Worm (Caenorhabditis elegans) whole organism, late embryonic: ENCODE data around the gene F15B9.8.

Experiments
- F13H6.1 ChIP-seq: sonication (generic microtip); optimal IDR thresholded peaks from 2 replicates; lab custom pipeline; 2016; ENCODE audit warnings: missing genetic modification characterization, missing compliant biosample characterization
- K02D7.2 ChIP-seq: sonication (generic microtip); optimal IDR thresholded peaks from 2 replicates; lab custom pipeline; 2017; ENCODE audit warnings: mild to moderate bottlenecking, missing genetic modification characterization, missing compliant biosample characterization
- T23F11.4 ChIP-seq: fragments of 200-800 bp; sonication (Bioruptor generic); optimal IDR thresholded peaks from 2 replicates; lab custom pipeline; 2018; ENCODE audit warnings: mild to moderate bottlenecking, missing genetic modification characterization, missing compliant biosample characterization
- Y22D7AL.16 ChIP-seq: sonication (generic microtip); optimal IDR thresholded peaks from 2 replicates; lab custom pipeline; 2016; ENCODE audit warnings: missing genetic modification characterization, missing compliant biosample characterization
- ama-1 ChIP-seq: fragments of 150-350 bp; optimal IDR thresholded peaks from 2 replicates; lab custom pipeline; 2014
- ceh-14 ChIP-seq: sonication (generic microtip); optimal IDR thresholded peaks from 2 replicates; lab custom pipeline; 2016; ENCODE audit warnings: missing genotype, missing genetic modification characterization, missing compliant biosample characterization
- ceh-18 ChIP-seq: sonication (generic microtip); optimal IDR thresholded peaks from 2 replicates; lab custom pipeline; 2016; ENCODE audit warnings: missing genetic modification characterization, missing compliant biosample characterization
- ceh-19 ChIP-seq: fragments of 200-800 bp; sonication (Bioruptor generic); optimal IDR thresholded peaks from 2 replicates; lab custom pipeline; 2018; ENCODE audit warnings: mild to moderate bottlenecking, missing genetic modification characterization, missing compliant biosample characterization
- ceh-2 ChIP-seq: sonication (generic microtip); optimal IDR thresholded peaks from 2 replicates; lab custom pipeline; 2016; ENCODE audit warnings: missing genotype, missing genetic modification characterization, missing compliant biosample characterization
- ceh-24 ChIP-seq: sonication (generic microtip); optimal IDR thresholded peaks from 2 replicates; lab custom pipeline; 2016; ENCODE audit warnings: mild to moderate bottlenecking, missing genetic modification characterization, missing compliant biosample characterization
- ceh-30 ChIP-seq: fragments of 150-350 bp; optimal IDR thresholded peaks from 2 replicates; lab custom pipeline; 2014; ENCODE audit warnings: missing biosample characterization, missing genetic modification characterization
- ceh-31 ChIP-seq: sonication (generic microtip); optimal IDR thresholded peaks from 2 replicates; lab custom pipeline; 2016; ENCODE audit warnings: missing genetic modification characterization, missing compliant biosample characterization
- ceh-48 ChIP-seq: sonication (generic microtip); optimal IDR thresholded peaks from 2 replicates; lab custom pipeline; 2016; ENCODE audit warnings: missing genetic modification characterization, inconsistent platforms, missing compliant biosample characterization
- ceh-6 ChIP-seq: fragments of 200-800 bp; sonication (Bioruptor generic); optimal IDR thresholded peaks from 2 replicates; lab custom pipeline; 2018; ENCODE audit warnings: mild to moderate bottlenecking, missing genetic modification characterization, missing compliant biosample characterization
- che-1 ChIP-seq: sonication (generic microtip); optimal IDR thresholded peaks from 2 replicates; lab custom pipeline; 2016; ENCODE audit warnings: mild to moderate bottlenecking, missing genetic modification characterization, missing compliant biosample characterization
- elt-2 ChIP-seq: sonication (generic microtip); optimal IDR thresholded peaks from 2 replicates; lab custom pipeline; 2016; ENCODE audit warnings: missing genetic modification reagents, missing genetic modification characterization, missing compliant biosample characterization
- elt-4 ChIP-seq: sonication (generic microtip); optimal IDR thresholded peaks from 2 replicates; lab custom pipeline; 2016; ENCODE audit warnings: missing genetic modification characterization, missing compliant biosample characterization
- ets-4 ChIP-seq: sonication (generic microtip); optimal IDR thresholded peaks from 2 replicates; lab custom pipeline; 2016; ENCODE audit warnings: missing genetic modification characterization, missing compliant biosample characterization
- eyg-1 ChIP-seq: sonication (generic microtip); optimal IDR thresholded peaks from 2 replicates; lab custom pipeline; 2016; ENCODE audit warnings: missing genotype, missing genetic modification characterization, missing compliant biosample characterization
- fax-1 ChIP-seq: sonication (generic microtip); optimal IDR thresholded peaks from 2 replicates; lab custom pipeline; 2016; ENCODE audit warnings: missing genotype, missing genetic modification characterization, missing compliant biosample characterization
- fkh-10 ChIP-seq: fragments of 150-350 bp; optimal IDR thresholded peaks from 2 replicates; lab custom pipeline; 2014; ENCODE audit warnings: missing biosample characterization, missing genetic modification reagents, missing genetic modification characterization
- gmeb-2 ChIP-seq: sonication (generic microtip); optimal IDR thresholded peaks from 2 replicates; lab custom pipeline; 2016; ENCODE audit warnings: missing genetic modification characterization, inconsistent platforms, missing compliant biosample characterization
- hlh-13 ChIP-seq: fragments of 200-800 bp; sonication (Bioruptor generic); optimal IDR thresholded peaks from 2 replicates; lab custom pipeline; 2018; ENCODE audit warnings: mild to moderate bottlenecking, missing genetic modification characterization, missing compliant biosample characterization
- hlh-15 ChIP-seq: sonication (generic microtip); optimal IDR thresholded peaks from 2 replicates; lab custom pipeline; 2016; ENCODE audit warnings: missing genetic modification characterization, missing compliant biosample characterization
- lim-6 ChIP-seq: sonication (generic microtip); optimal IDR thresholded peaks from 2 replicates; lab custom pipeline; 2016; ENCODE audit warnings: missing genetic modification characterization, missing compliant biosample characterization
- nfya-1 ChIP-seq: sonication (generic microtip); optimal IDR thresholded peaks from 2 replicates; lab custom pipeline; 2017; ENCODE audit warnings: missing genetic modification characterization, mild to moderate bottlenecking, missing compliant biosample characterization, antibody characterized with exemption, moderate library complexity
- nhr-232 ChIP-seq: sonication (generic microtip); optimal IDR thresholded peaks from 2 replicates; lab custom pipeline; 2016; ENCODE audit warnings: missing genetic modification characterization, missing compliant biosample characterization
- npax-4 ChIP-seq: sonication (generic microtip); optimal IDR thresholded peaks from 2 replicates; lab custom pipeline; 2016; ENCODE audit warnings: missing genetic modification characterization, missing compliant biosample characterization
- odd-2 ChIP-seq: sonication (generic microtip); optimal IDR thresholded peaks from 2 replicates; lab custom pipeline; 2017; ENCODE audit warnings: antibody characterized with exemption, mild to moderate bottlenecking, missing genetic modification characterization, missing compliant biosample characterization
- pat-9 ChIP-seq: fragments of 200-800 bp; sonication (Bioruptor generic); optimal IDR thresholded peaks from 2 replicates; lab custom pipeline; 2018; ENCODE audit warnings: mild to moderate bottlenecking, missing genetic modification characterization, moderate library complexity, missing compliant biosample characterization
- pax-1 ChIP-seq: fragments of 150-350 bp; optimal IDR thresholded peaks from 2 replicates; lab custom pipeline; 2014; ENCODE audit warnings: missing biosample characterization, missing genetic modification characterization
- pha-2 ChIP-seq: sonication (generic microtip); optimal IDR thresholded peaks from 2 replicates; lab custom pipeline; 2017; ENCODE audit warnings: mild to moderate bottlenecking, missing genetic modification characterization, missing compliant biosample characterization
- pqm-1 ChIP-seq: sonication (generic microtip); optimal IDR thresholded peaks from 2 replicates; lab custom pipeline; 2016; ENCODE audit warnings: missing genetic modification characterization, missing compliant biosample characterization
- pros-1 ChIP-seq: fragments of 150-350 bp; optimal IDR thresholded peaks from 2 replicates; lab custom pipeline; 2014; ENCODE audit warnings: missing biosample characterization, missing genetic modification reagents, missing genetic modification characterization
- ref-2 ChIP-seq: sonication (generic microtip); optimal IDR thresholded peaks from 2 replicates; lab custom pipeline; 2016; ENCODE audit warnings: missing genetic modification characterization, missing compliant biosample characterization
- sdc-2 ChIP-seq: sonication (generic microtip); optimal IDR thresholded peaks from 2 replicates; lab custom pipeline; 2016; ENCODE audit warnings: missing genotype, missing genetic modification characterization, missing compliant biosample characterization
- sox-2 ChIP-seq: fragments of 200-800 bp; sonication (Bioruptor generic); IDR thresholded peaks from 2 replicates; pipeline ENCODE4 v1.3.6; 2022; ENCODE audit warnings: missing genetic modification reagents, missing genetic modification characterization, missing compliant biosample characterization
- sox-4 ChIP-seq: sonication (generic microtip); optimal IDR thresholded peaks from 2 replicates; lab custom pipeline; 2017; ENCODE audit warnings: mild to moderate bottlenecking, missing genetic modification characterization, inconsistent platforms, missing compliant biosample characterization
- syd-9 ChIP-seq: sonication (generic microtip); optimal IDR thresholded peaks from 2 replicates; lab custom pipeline; 2016; ENCODE audit warnings: mild to moderate bottlenecking, missing genetic modification characterization, moderate library complexity, missing compliant biosample characterization
- tbx-2 ChIP-seq: sonication (generic microtip); optimal IDR thresholded peaks from 2 replicates; lab custom pipeline; 2016; ENCODE audit warnings: missing genetic modification characterization, missing compliant biosample characterization
- tbx-7 ChIP-seq: sonication (generic microtip); optimal IDR thresholded peaks from 2 replicates; lab custom pipeline; 2016; ENCODE audit warnings: missing genotype, missing genetic modification characterization, missing compliant biosample characterization
- unc-42 ChIP-seq: sonication (generic microtip); optimal IDR thresholded peaks from 2 replicates; lab custom pipeline; 2016; ENCODE audit warnings: missing genotype, missing genetic modification characterization, missing compliant biosample characterization
- unc-55 ChIP-seq: sonication (generic microtip); optimal IDR thresholded peaks from 2 replicates; lab custom pipeline; 2017; ENCODE audit warnings: missing biosample characterization, missing genetic modification reagents, missing genetic modification characterization
- zip-5 ChIP-seq: sonication (generic microtip); optimal IDR thresholded peaks from 2 replicates; lab custom pipeline; 2016; ENCODE audit warnings: missing genetic modification characterization, missing compliant biosample characterization

F15B9.8 gene

DNA sequence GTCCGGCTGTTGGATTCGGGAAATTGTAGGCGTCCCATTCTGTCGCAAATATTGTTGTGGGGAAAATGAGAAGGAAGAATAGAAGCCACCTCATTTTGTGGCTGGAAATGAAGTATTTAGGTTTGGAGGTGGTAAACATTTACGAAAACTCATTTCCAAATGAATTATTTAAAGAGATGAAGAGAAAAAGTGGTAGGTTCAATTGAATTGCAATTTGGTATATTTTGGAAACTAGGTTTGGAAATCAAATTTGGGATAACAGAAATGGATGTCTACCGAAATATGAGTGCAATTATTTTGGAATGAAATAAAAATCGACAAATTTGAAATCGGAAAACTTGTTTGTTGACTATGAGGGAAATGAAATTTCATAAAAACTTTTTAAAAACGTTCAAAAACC lies 20.5 kb downstream of the F15B9.8 start, which contains the start of gene F15B9.10:
TSS of gene F15B9.10 (minus strand) at position 101 of the 400 bp plus-strand sequence.
- TF ChIP-seq odd-2 (no peak), nhr-232 (tag; lab: Kevin White, UChicago) (no peak), ceh-30 (no peak), fkh-10 (GFP tag; lab: Kevin White, UChicago) (no peak), sox-2 (GFP tag; lab: Robert Waterston, UW) (no peak)

DNA sequence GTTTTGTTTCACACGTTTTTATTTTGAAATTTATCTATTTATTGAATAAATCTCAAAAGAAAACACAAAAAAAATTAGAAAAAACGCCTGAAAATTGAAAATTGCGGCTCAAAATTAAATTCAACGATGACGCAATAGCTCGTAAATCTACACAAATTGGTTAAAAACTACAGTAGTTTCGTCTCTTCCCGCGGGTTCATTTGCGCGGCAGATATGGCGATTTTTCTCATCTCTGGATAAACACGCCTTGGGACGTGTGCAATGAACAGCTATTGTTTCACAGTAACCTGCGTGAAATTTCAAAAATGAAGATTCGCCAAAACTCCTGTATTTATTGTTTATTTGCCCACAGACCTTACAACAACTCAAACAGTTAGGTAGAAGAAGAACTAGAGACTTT lies 20.9 kb downstream of the F15B9.8 start:
- TF ChIP-seq unc-42 (tag; lab: Kevin White, UChicago) (no peak), ceh-30 (no peak), ceh-18 (tag; lab: Kevin White, UChicago) (no peak), gmeb-2 (tag; lab: Kevin White, UChicago) (no peak), syd-9 (no peak), pat-9 (tag; lab: Kevin White, UChicago) (no peak), ceh-48 (tag; lab: Kevin White, UChicago) (no peak), ama-1 (lab: Kevin White, UChicago) (no peak), tbx-7 (tag; lab: Kevin White, UChicago) (no peak), sox-4 (tag; lab: Kevin White, UChicago) (no peak), ref-2 (tag; lab: Kevin White, UChicago) (no peak), ceh-14 (tag; lab: Kevin White, UChicago) (no peak), T23F11.4 (GFP tag; lab: Kevin White, UChicago) (no peak), nfya-1 (no peak), hlh-15 (no peak)

DNA sequence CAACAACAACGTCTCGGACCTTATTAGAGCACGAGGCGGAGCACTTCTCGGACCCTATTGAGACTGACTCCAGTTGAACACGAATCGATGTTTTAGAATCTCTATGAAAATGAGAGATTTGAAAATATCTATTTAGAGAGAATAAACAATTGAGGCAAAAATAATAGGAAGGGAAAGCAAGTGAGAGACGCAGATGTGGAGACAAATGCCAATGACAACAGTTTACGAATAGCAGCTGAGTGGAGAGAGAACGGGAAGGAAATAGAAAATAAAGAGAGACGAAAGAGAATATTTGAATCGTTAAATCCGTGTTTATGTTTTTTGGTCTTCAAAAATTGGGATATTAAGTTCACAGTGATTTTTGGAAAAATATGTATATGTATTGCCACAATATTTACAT lies 21.5 kb downstream of the F15B9.8 start:
- TF ChIP-seq ets-4 (tag; lab: Kevin White, UChicago) (no peak), pros-1 (no peak), ceh-24 (tag; lab: Kevin White, UChicago) (no peak), nhr-232 (tag; lab: Kevin White, UChicago) (no peak), F13H6.1 (tag; lab: Kevin White, UChicago) (no peak), unc-55 (peak; percentile 47), ceh-2 (tag; lab: Kevin White, UChicago) (no peak), sox-2 (GFP tag; lab: Robert Waterston, UW) (no peak), elt-2 (tag; lab: Kevin White, UChicago) (no peak), tbx-2 (no peak), Y22D7AL.16 (tag; lab: Kevin White, UChicago) (no peak), pha-2 (tag; lab: Kevin White, UChicago) (no peak), ceh-6 (no peak), pqm-1 (tag; lab: Kevin White, UChicago) (no peak), fax-1 (no peak), nfya-1 (peak; percentile 31), che-1 (tag; lab: Kevin White, UChicago) (no peak), elt-4 (tag; lab: Kevin White, UChicago) (no peak), lim-6 (no peak), sdc-2 (tag; lab: Kevin White, UChicago) (no peak), npax-4 (tag; lab: Kevin White, UChicago) (no peak), K02D7.2 (tag; lab: Kevin White, UChicago) (no peak), pax-1 (tag; lab: Kevin White, UChicago) (no peak), unc-42 (tag; lab: Kevin White, UChicago) (peak; percentile 15), zip-5 (no peak), ceh-19 (GFP tag; lab: Kevin White, UChicago) (no peak), ceh-31 (tag; lab: Kevin White, UChicago) (peak; percentile 51), T23F11.4 (GFP tag; lab: Kevin White, UChicago) (no peak), ceh-14 (tag; lab: Kevin White, UChicago) (no peak), ceh-18 (tag; lab: Kevin White, UChicago) (peak; percentile 6), sox-4 (tag; lab: Kevin White, UChicago) (no peak), syd-9 (no peak), gmeb-2 (tag; lab: Kevin White, UChicago) (no peak), hlh-13 (GFP tag; lab: Kevin White, UChicago) (no peak), eyg-1 (tag; lab: Kevin White, UChicago) (no peak)
